Fruit fly (Drosophila melanogaster) whole organism, prepupa: Measurements from ENCODE around the gene DNAlig3.
A peak's percentile ranks its signal among the peaks of the same experiment; 100 is the strongest.

ENCODE experiments used
- Blimp-1 ChIP-seq: fragments of 200-800 bp; sonication (Bioruptor generic); optimal IDR thresholded peaks from 3 replicates; lab custom pipeline; 2017; ENCODE audit warnings: missing biosample characterization, missing genetic modification characterization, mild to moderate bottlenecking, moderate library complexity, missing genetic modification reagents
- CG10631 ChIP-seq: fragments of 200-800 bp; sonication (Bioruptor generic); optimal IDR thresholded peaks from 2 replicates; lab custom pipeline; 2016; ENCODE audit warnings: missing biosample characterization, missing genetic modification characterization
- CG10669 ChIP-seq: fragments of 200-800 bp; sonication (Bioruptor generic); optimal IDR thresholded peaks from 3 replicates; lab custom pipeline; 2018; ENCODE audit warnings: missing biosample characterization, mild to moderate bottlenecking, missing genetic modification characterization, moderate library complexity
- CG11294 ChIP-seq: fragments of 200-800 bp; sonication (Bioruptor generic); IDR thresholded peaks from 2 replicates; pipeline ENCODE4 v1.3.6; 2022; ENCODE audit warnings: missing biosample characterization, missing genetic modification characterization
- CG11762 ChIP-seq: fragments of 200-800 bp; sonication (Bioruptor generic); optimal IDR thresholded peaks from 3 replicates; lab custom pipeline; 2016; ENCODE audit warnings: missing biosample characterization, missing genetic modification characterization; ENCODE audit not compliant: insufficient read depth
- CG11902 ChIP-seq: fragments of 200-800 bp; sonication (Bioruptor generic); optimal IDR thresholded peaks from 3 replicates; lab custom pipeline; 2016; ENCODE audit warnings: missing biosample characterization, missing genetic modification characterization
- CG1621 ChIP-seq: fragments of 200-800 bp; sonication (Bioruptor generic); optimal IDR thresholded peaks from 3 replicates; lab custom pipeline; 2018; ENCODE audit warnings: missing biosample characterization, mild to moderate bottlenecking, missing genetic modification characterization
- CG16779 ChIP-seq: fragments of 200-800 bp; sonication (Bioruptor generic); optimal IDR thresholded peaks from 3 replicates; lab custom pipeline; 2017; ENCODE audit warnings: missing biosample characterization, mild to moderate bottlenecking, missing genetic modification characterization
- CG3032 ChIP-seq: fragments of 200-800 bp; optimal IDR thresholded peaks from 2 replicates; lab custom pipeline; 2019; ENCODE audit warnings: missing biosample characterization, mild to moderate bottlenecking, missing genetic modification characterization, moderate library complexity
- CG31627 ChIP-seq: fragments of 200-800 bp; sonication (Bioruptor generic); optimal IDR thresholded peaks from 3 replicates; lab custom pipeline; 2016; ENCODE audit warnings: missing biosample characterization, missing genetic modification characterization
- CG32006 ChIP-seq: fragments of 200-800 bp; sonication (Bioruptor generic); optimal IDR thresholded peaks from 3 replicates; lab custom pipeline; 2017; ENCODE audit warnings: missing biosample characterization, mild to moderate bottlenecking, missing genetic modification characterization
- CG34406 ChIP-seq: fragments of 200-800 bp; sonication (Bioruptor generic); optimal IDR thresholded peaks from 3 replicates; lab custom pipeline; 2016; ENCODE audit warnings: missing biosample characterization, missing genetic modification characterization
- CG3919 ChIP-seq: fragments of 200-800 bp; sonication (Bioruptor generic); optimal IDR thresholded peaks from 3 replicates; lab custom pipeline; 2016; ENCODE audit warnings: missing biosample characterization, missing genetic modification characterization
- CG4318 ChIP-seq: fragments of 200-800 bp; sonication (Bioruptor generic); optimal IDR thresholded peaks from 3 replicates; lab custom pipeline; 2017; ENCODE audit warnings: missing biosample characterization, mild to moderate bottlenecking, missing genetic modification characterization
- CG6163 ChIP-seq: fragments of 200-800 bp; sonication (Bioruptor generic); IDR thresholded peaks from 3 replicates; pipeline ENCODE4 v1.3.6; 2022; ENCODE audit warnings: missing biosample characterization, missing genetic modification characterization
- CG6808 ChIP-seq: fragments of 200-800 bp; sonication (Bioruptor generic); optimal IDR thresholded peaks from 3 replicates; lab custom pipeline; 2017; ENCODE audit warnings: missing biosample characterization, missing genetic modification characterization, mild to moderate bottlenecking, moderate library complexity, missing genetic modification reagents
- CG6854 ChIP-seq: fragments of 200-800 bp; sonication (Bioruptor generic); optimal IDR thresholded peaks from 2 replicates; lab custom pipeline; 2017; ENCODE audit warnings: missing biosample characterization, mild to moderate bottlenecking, missing genetic modification characterization
- CG7368 ChIP-seq: fragments of 200-800 bp; sonication (Bioruptor generic); optimal IDR thresholded peaks from 3 replicates; lab custom pipeline; 2016; ENCODE audit warnings: missing biosample characterization, missing genetic modification characterization
- CG8119 ChIP-seq: fragments of 200-800 bp; sonication (Bioruptor generic); IDR thresholded peaks from 3 replicates; pipeline ENCODE4 v1.3.6; 2022; ENCODE audit warnings: missing biosample characterization, missing genetic modification characterization
- CG8319 ChIP-seq: fragments of 200-800 bp; sonication (Bioruptor generic); optimal IDR thresholded peaks from 3 replicates; lab custom pipeline; 2016; ENCODE audit warnings: missing biosample characterization, missing genetic modification characterization
- CG8632 ChIP-seq: fragments of 200-800 bp; sonication (Bioruptor generic); optimal IDR thresholded peaks from 3 replicates; lab custom pipeline; 2016; ENCODE audit warnings: missing biosample characterization, missing genetic modification characterization
- CG9139 ChIP-seq: fragments of 200-800 bp; sonication (Bioruptor generic); optimal IDR thresholded peaks from 3 replicates; lab custom pipeline; 2017; ENCODE audit warnings: missing biosample characterization, mild to moderate bottlenecking, missing genetic modification characterization
- Eip78C ChIP-seq: fragments of 200-800 bp; sonication (Bioruptor generic); peaks from one replicate; lab custom pipeline; 2016; ENCODE audit warnings: missing biosample characterization, missing genetic modification characterization
- Ets21C ChIP-seq: fragments of 200-800 bp; sonication (Bioruptor generic); optimal IDR thresholded peaks from 3 replicates; lab custom pipeline; 2016; ENCODE audit warnings: missing biosample characterization, missing genetic modification characterization
- Ets96B ChIP-seq: fragments of 200-800 bp; optimal IDR thresholded peaks from 2 replicates; lab custom pipeline; 2019; ENCODE audit warnings: missing biosample characterization, mild to moderate bottlenecking, missing genetic modification characterization, moderate library complexity
- Gug ChIP-seq: fragments of 200-800 bp; sonication (Bioruptor generic); IDR thresholded peaks from 2 replicates; pipeline ENCODE4 v1.3.6; 2022; ENCODE audit warnings: missing biosample characterization, missing genetic modification characterization
- Hr38 ChIP-seq: sonication (Bioruptor generic); optimal IDR thresholded peaks from 2 replicates; lab custom pipeline; 2016; ENCODE audit warnings: missing biosample characterization, missing genetic modification characterization
- Hr39 ChIP-seq: fragments of 200-800 bp; sonication (Bioruptor generic); optimal IDR thresholded peaks from 2 replicates; lab custom pipeline; 2016; ENCODE audit warnings: missing biosample characterization, missing genetic modification characterization
- Hr4 ChIP-seq: fragments of 200-800 bp; sonication (Bioruptor generic); optimal IDR thresholded peaks from 3 replicates; lab custom pipeline; 2016; ENCODE audit warnings: missing biosample characterization, missing genetic modification characterization
- Lpt ChIP-seq: fragments of 200-800 bp; sonication (Bioruptor generic); optimal IDR thresholded peaks from 3 replicates; lab custom pipeline; 2016; ENCODE audit warnings: missing biosample characterization, missing genetic modification characterization
- Met ChIP-seq: fragments of 200-800 bp; sonication (Bioruptor generic); optimal IDR thresholded peaks from 3 replicates; lab custom pipeline; 2016; ENCODE audit warnings: missing biosample characterization, missing genetic modification characterization
- OdsH ChIP-seq: fragments of 200-800 bp; sonication (Bioruptor generic); optimal IDR thresholded peaks from 3 replicates; lab custom pipeline; 2016; ENCODE audit warnings: missing biosample characterization, missing genetic modification characterization
- Sox102F ChIP-seq: fragments of 200-800 bp; sonication (Bioruptor generic); optimal IDR thresholded peaks from 2 replicates; lab custom pipeline; 2016; ENCODE audit warnings: missing biosample characterization, mild to moderate bottlenecking, missing genetic modification characterization
- Sox14 ChIP-seq: fragments of 200-800 bp; sonication (Bioruptor generic); optimal IDR thresholded peaks from 3 replicates; lab custom pipeline; 2016; ENCODE audit warnings: missing biosample characterization, missing genetic modification characterization
- Sox15 ChIP-seq: fragments of 200-800 bp; sonication (Bioruptor generic); optimal IDR thresholded peaks from 3 replicates; lab custom pipeline; 2016; ENCODE audit warnings: missing biosample characterization, missing genetic modification characterization
- achi ChIP-seq: fragments of 200-800 bp; sonication (Bioruptor generic); optimal IDR thresholded peaks from 3 replicates; lab custom pipeline; 2016; ENCODE audit warnings: missing biosample characterization, missing genetic modification characterization
- acj6 ChIP-seq: fragments of 200-800 bp; sonication (Bioruptor generic); optimal IDR thresholded peaks from 3 replicates; lab custom pipeline; 2016; ENCODE audit warnings: missing biosample characterization, missing genetic modification characterization
- cyc ChIP-seq: fragments of 200-800 bp; sonication (Bioruptor generic); optimal IDR thresholded peaks from 3 replicates; lab custom pipeline; 2016; ENCODE audit warnings: missing biosample characterization, missing genetic modification characterization
- dac ChIP-seq: fragments of 200-800 bp; sonication (Bioruptor generic); optimal IDR thresholded peaks from 2 replicates; lab custom pipeline; 2017; ENCODE audit warnings: missing biosample characterization, mild to moderate bottlenecking, missing genetic modification characterization
- dsx ChIP-seq: fragments of 200-800 bp; optimal IDR thresholded peaks from 3 replicates; lab custom pipeline; 2019; ENCODE audit warnings: missing biosample characterization, mild to moderate bottlenecking, missing genetic modification characterization, moderate library complexity; ENCODE audit not compliant: poor library complexity, severe bottlenecking
- esn ChIP-seq: fragments of 200-800 bp; sonication (Bioruptor generic); optimal IDR thresholded peaks from 2 replicates; lab custom pipeline; 2016; ENCODE audit warnings: missing biosample characterization, mild to moderate bottlenecking, missing genetic modification characterization, moderate library complexity
- fd85E ChIP-seq: fragments of 200-800 bp; sonication (Bioruptor generic); optimal IDR thresholded peaks from 3 replicates; lab custom pipeline; 2016; ENCODE audit warnings: missing biosample characterization, missing genetic modification characterization
- lz ChIP-seq: fragments of 200-800 bp; sonication (Bioruptor generic); optimal IDR thresholded peaks from 3 replicates; lab custom pipeline; 2016; ENCODE audit warnings: missing biosample characterization, missing genetic modification characterization
- net ChIP-seq: fragments of 200-800 bp; sonication (Bioruptor generic); optimal IDR thresholded peaks from 3 replicates; lab custom pipeline; 2016; ENCODE audit warnings: missing biosample characterization, missing genetic modification characterization
- pdm3 ChIP-seq: fragments of 200-800 bp; sonication (Bioruptor generic); optimal IDR thresholded peaks from 3 replicates; lab custom pipeline; 2016; ENCODE audit warnings: missing biosample characterization, missing genetic modification characterization
- salr ChIP-seq, 2 experiments: fragments of 200-800 bp; sonication (Bioruptor generic); optimal IDR thresholded peaks; 3 replicates each; lab custom pipeline; 2016 to 2018; ENCODE audit warnings: missing biosample characterization in 2 of 2, missing genetic modification characterization in 2 of 2, mild to moderate bottlenecking in 1 of 2
- spab ChIP-seq: fragments of 200-800 bp; sonication (Bioruptor generic); optimal IDR thresholded peaks from 2 replicates; lab custom pipeline; 2017; ENCODE audit warnings: missing biosample characterization, mild to moderate bottlenecking, missing genetic modification characterization, missing genetic modification reagents
- ss ChIP-seq, 2 experiments: fragments of 200-800 bp; sonication (Bioruptor generic); optimal IDR thresholded peaks; 2 replicates in 1 of 2; 3 replicates in 1 of 2; lab custom pipeline; 2017 to 2018; ENCODE audit warnings: mild to moderate bottlenecking in 2 of 2, missing biosample characterization in 2 of 2, missing genetic modification characterization in 2 of 2, moderate library complexity in 1 of 2
- svp ChIP-seq: fragments of 200-800 bp; sonication (Bioruptor generic); peaks from one replicate; lab custom pipeline; 2016; ENCODE audit warnings: missing biosample characterization, missing genetic modification characterization
- topi ChIP-seq: fragments of 200-800 bp; sonication (Bioruptor generic); optimal IDR thresholded peaks from 3 replicates; lab custom pipeline; 2016; ENCODE audit warnings: missing biosample characterization, missing genetic modification characterization
- vri ChIP-seq: fragments of 200-800 bp; sonication (Bioruptor generic); optimal IDR thresholded peaks from 3 replicates; lab custom pipeline; 2016; ENCODE audit warnings: missing biosample characterization, mild to moderate bottlenecking, missing genetic modification characterization

Gene DNAlig3

dm6 chr3R:12369135-12369792 is 32.4 kb downstream of the DNAlig3 start, which contains the start of gene GstD1:
Gene GstD1, minus strand, starts transcription at chr3R:12369268.
- TF ChIP-seq Hr39 (GFP tag; lab: Kevin White, UChicago) (peak; percentile 61), cyc (GFP tag; lab: Kevin White, UChicago) (peak; percentile 60), Sox15 (peak; percentile 10), Lpt (peak; percentile 83), CG10631 (GFP tag; lab: Kevin White, UChicago) (peak; percentile 61), dac (GFP tag; lab: Kevin White, UChicago) (peak; percentile 47), Sox102F (peak; percentile 2), CG6854 (GFP tag; lab: Kevin White, UChicago) (no peak), Sox14 (GFP tag; lab: Kevin White, UChicago) (peak; percentile 67), CG8319 (GFP tag; lab: Kevin White, UChicago) (no peak), CG10669 (GFP tag; lab: Kevin White, UChicago) (peak; percentile 40), CG11902 (GFP tag; lab: Kevin White, UChicago) (no peak), CG11294 (GFP tag; lab: Robert Waterston, UW) (peak; percentile 59), CG4318 (peak; percentile 76), topi (GFP tag; lab: Kevin White, UChicago) (peak; percentile 48), CG34406 (GFP tag; lab: Kevin White, UChicago) (peak; percentile 43), CG16779 (tag; lab: Kevin White, UChicago) (peak; percentile 36), CG31627 (GFP tag; lab: Kevin White, UChicago) (peak; percentile 47), Ets96B (tag; lab: Kevin White, UChicago) (peak; percentile 51), Blimp-1 (GFP tag; lab: Kevin White, UChicago) (no peak), Met (GFP tag; lab: Kevin White, UChicago) (peak; percentile 50), CG6808 (GFP tag; lab: Kevin White, UChicago) (peak; percentile 51), CG32006 (GFP tag; lab: Kevin White, UChicago) (peak; percentile 89), lz (GFP tag; lab: Kevin White, UChicago) (peak; percentile 64), svp (GFP tag; lab: Kevin White, UChicago) (peak; percentile 79), net (GFP tag; lab: Kevin White, UChicago) (peak; percentile 63), esn (peak; percentile 60), vri (peak; percentile 49), acj6 (GFP tag; lab: Kevin White, UChicago) (peak; percentile 43), Ets21C (GFP tag; lab: Kevin White, UChicago) (peak; percentile 39), OdsH (GFP tag; lab: Kevin White, UChicago) (peak; percentile 59), CG11762 (GFP tag; lab: Kevin White, UChicago) (peak; percentile 30), achi (GFP tag; lab: Kevin White, UChicago) (peak; percentile 74), Gug (GFP tag; lab: Robert Waterston, UW) (0 out of 2 replicates have a peak, but pooled peaks have one; percentile 52), spab (GFP tag; lab: Kevin White, UChicago) (peak; percentile 25), CG6163 (GFP tag; lab: Robert Waterston, UW) (peak; percentile 69), pdm3 (peak; percentile 43), CG8119 (peak; percentile 72), Hr4 (GFP tag; lab: Kevin White, UChicago) (peak; percentile 83), ss (GFP tag; optimal IDR thresholded peaks at IDR 0.05; lab: Kevin White, UChicago) (peak; percentile 3 to 53), CG9139 (GFP tag; lab: Kevin White, UChicago) (peak; percentile 36), salr (GFP tag; optimal IDR thresholded peaks at IDR 0.05; lab: Kevin White, UChicago) (peak in 1 of 2 experiments; percentile 81), CG8632 (GFP tag; lab: Kevin White, UChicago) (no peak), Hr38 (no peak), CG7368 (GFP tag; lab: Kevin White, UChicago) (peak; percentile 1), Eip78C (GFP tag; lab: Kevin White, UChicago) (peak; percentile 89), fd85E (GFP tag; lab: Kevin White, UChicago) (no peak), CG1621 (tag; lab: Kevin White, UChicago) (no peak), CG3919 (GFP tag; lab: Kevin White, UChicago) (peak; percentile 71), dsx (peak; percentile 20), CG3032 (tag; lab: Kevin White, UChicago) (peak; percentile 45)
